Fruit fly (Drosophila melanogaster) whole organism, adult: ENCODE results near the gene CG34308.

Experiments used
- CG11617 ChIP-seq: fragments of 200-800 bp; sonication (Bioruptor generic); optimal IDR thresholded peaks from 2 replicates; lab custom pipeline; 2017; ENCODE audit warnings: mild to moderate bottlenecking, missing biosample characterization, missing genetic modification reagents, missing genetic modification characterization
- CG1620 ChIP-seq: fragments of 200-800 bp; sonication (Bioruptor generic); optimal IDR thresholded peaks from 2 replicates; lab custom pipeline; 2016; ENCODE audit warnings: missing biosample characterization, missing genetic modification characterization
- CG7101 ChIP-seq: fragments of 200-800 bp; sonication (Bioruptor generic); optimal IDR thresholded peaks from 2 replicates; lab custom pipeline; 2018; ENCODE audit warnings: missing biosample characterization, mild to moderate bottlenecking, missing genetic modification characterization, moderate library complexity
- Clk ChIP-seq: fragments of 200-800 bp; sonication (Bioruptor generic); optimal IDR thresholded peaks from 2 replicates; lab custom pipeline; 2017; ENCODE audit warnings: missing biosample characterization, missing genetic modification characterization
- Crg-1 ChIP-seq: fragments of 200-800 bp; sonication (Bioruptor generic); optimal IDR thresholded peaks from 2 replicates; lab custom pipeline; 2016; ENCODE audit warnings: missing biosample characterization, missing genetic modification characterization
- cic ChIP-seq: fragments of 200-800 bp; sonication (Bioruptor generic); optimal IDR thresholded peaks from 2 replicates; lab custom pipeline; 2017; ENCODE audit warnings: missing biosample characterization, mild to moderate bottlenecking, missing genetic modification characterization, moderate library complexity
- cnc ChIP-seq, 2 experiments: fragments of >200 bp; optimal IDR thresholded peaks; 2 replicates each; lab custom pipeline; 2017
- kay ChIP-seq: fragments of 200-800 bp; sonication (Bioruptor generic); peaks from one replicate; lab custom pipeline; 2016; ENCODE audit warnings: missing biosample characterization, missing genetic modification characterization, borderline replicate concordance
- tj ChIP-seq: fragments of 200-800 bp; sonication (Bioruptor generic); optimal IDR thresholded peaks from 3 replicates; lab custom pipeline; 2017; ENCODE audit warnings: missing biosample characterization, mild to moderate bottlenecking, missing genetic modification characterization, moderate library complexity
- toe ChIP-seq: fragments of 200-800 bp; sonication (Bioruptor generic); optimal IDR thresholded peaks from 2 replicates; lab custom pipeline; 2016; ENCODE audit warnings: missing biosample characterization, missing genetic modification characterization

DNA sequence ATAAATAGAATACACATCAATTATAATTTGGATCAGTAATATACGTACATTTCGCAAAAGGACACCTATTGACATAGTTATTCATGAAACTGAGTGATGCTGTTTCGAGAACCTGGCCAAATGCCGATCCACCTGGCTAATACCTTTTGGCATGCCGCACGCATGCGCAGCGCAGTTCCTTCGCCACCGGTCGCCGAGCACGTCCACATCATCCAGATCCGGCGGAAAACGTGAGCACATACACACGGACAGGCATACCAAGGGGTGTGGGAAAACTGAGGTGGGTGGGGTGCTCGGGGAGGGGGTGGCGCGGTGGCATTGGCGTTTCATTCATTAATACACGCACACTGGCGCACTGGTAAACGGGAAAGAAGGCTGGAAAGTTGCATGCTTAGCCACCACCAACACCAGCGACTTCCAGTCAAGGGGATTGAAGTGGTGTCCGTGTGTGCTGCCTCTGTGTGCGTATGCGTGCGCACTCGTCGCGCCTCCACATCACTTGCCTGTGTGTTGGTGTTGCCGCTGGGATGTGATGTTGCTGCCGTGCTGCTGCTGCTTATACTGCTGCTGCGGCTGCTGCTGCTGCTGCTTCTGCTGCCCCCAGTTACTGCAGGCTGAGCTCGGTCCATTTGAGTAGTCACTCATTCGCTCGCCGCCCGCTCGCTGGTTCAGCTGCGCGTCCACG lies 31.8 kb upstream of the CG34308 start, which contains the start of gene sim:
- TF ChIP-seq Crg-1 (GFP tag; lab: Kevin White, UChicago) (no peak), tj (GFP tag; lab: Kevin White, UChicago) (no peak), CG1620 (GFP tag; lab: Kevin White, UChicago) (no peak), cic (GFP tag; lab: Kevin White, UChicago) (no peak), CG11617 (GFP tag; lab: Kevin White, UChicago) (no peak), toe (GFP tag; lab: Kevin White, UChicago) (no peak), CG7101 (tag; lab: Kevin White, UChicago) (no peak), Clk (GFP tag; lab: Kevin White, UChicago) (no peak), cnc (optimal IDR thresholded peaks at IDR 0.05; lab: Kevin White, UChicago) (no peak), kay (GFP tag; lab: Kevin White, UChicago) (no peak)
